Worm (Caenorhabditis elegans) whole organism, L1 larva: Measurements from ENCODE around the gene F17C11.13.

Experiments used
- fkh-10 ChIP-seq: sonication (generic microtip); optimal IDR thresholded peaks from 2 replicates; lab custom pipeline; 2017; ENCODE audit warnings: missing biosample characterization, missing genetic modification reagents, missing genetic modification characterization
- lin-15B ChIP-seq: fragments of 150-350 bp; sonication (generic microtip); optimal IDR thresholded peaks from 3 replicates; lab custom pipeline; 2014; ENCODE audit warnings: missing biosample characterization, missing genetic modification characterization
- lir-3 ChIP-seq: sonication (generic microtip); optimal IDR thresholded peaks from 2 replicates; lab custom pipeline; 2016; ENCODE audit warnings: mild to moderate bottlenecking, missing genetic modification characterization, moderate library complexity, missing compliant biosample characterization; ENCODE audit not compliant: poor library complexity
- unc-130 ChIP-seq: fragments of 150-350 bp; optimal IDR thresholded peaks from 2 replicates; lab custom pipeline; 2017; ENCODE audit warnings: missing biosample characterization, missing genetic modification characterization, inconsistent platforms

DNA sequence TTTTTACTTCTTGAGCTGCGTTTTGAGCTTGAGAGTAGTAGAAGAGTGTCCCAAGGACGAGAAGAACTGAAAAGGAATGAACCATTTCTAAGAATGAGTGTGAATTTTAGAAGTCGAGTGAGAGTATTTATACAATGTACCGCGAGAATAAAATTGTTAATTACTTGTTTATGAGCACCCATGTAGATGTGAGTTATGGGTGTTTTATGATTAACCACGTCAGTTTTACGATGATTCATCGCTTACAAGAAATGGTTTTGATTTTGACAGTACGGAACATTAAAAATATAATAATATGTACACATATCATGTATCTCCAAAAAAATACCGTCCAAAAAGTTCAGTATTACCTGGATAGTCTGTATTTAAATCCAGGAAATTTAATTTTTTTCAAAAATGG is 1.4 kb upstream of the F17C11.13 start, which contains the start of gene clec-221:
- TF ChIP-seq lin-15B (tag; lab: Kevin White, UChicago) (no peak), unc-130 (no peak), fkh-10 (no peak), lir-3 (no peak)
